Fruit fly (Drosophila melanogaster) whole organism, embryonic: ENCODE results near the gene CAH7.
A peak's percentile ranks its signal among the peaks of the same experiment; 100 is the strongest.

Experiments used
- Adf1 ChIP-seq: fragments of 200-800 bp; sonication (Bioruptor generic); IDR thresholded peaks from 2 replicates; pipeline ENCODE4 v1.3.6; 2022; ENCODE audit warnings: missing biosample characterization, missing genetic modification characterization
- Atf6 ChIP-seq: fragments of 200-800 bp; sonication (Bioruptor generic); IDR thresholded peaks from 2 replicates; pipeline ENCODE4 v1.3.6; 2022; ENCODE audit warnings: missing biosample characterization, missing genetic modification characterization
- BtbVII ChIP-seq: fragments of 200-800 bp; sonication (Bioruptor generic); optimal IDR thresholded peaks from 3 replicates; lab custom pipeline; 2017; ENCODE audit warnings: missing biosample characterization, mild to moderate bottlenecking, missing genetic modification characterization
- CG1024 ChIP-seq: fragments of 200-800 bp; sonication (Bioruptor generic); IDR thresholded peaks from 2 replicates; pipeline ENCODE4 v1.3.6; 2022; ENCODE audit warnings: missing biosample characterization, missing genetic modification characterization
- CG11247 ChIP-seq: fragments of 200-800 bp; sonication (Bioruptor generic); IDR thresholded peaks from 2 replicates; pipeline ENCODE4 v1.3.6; 2022; ENCODE audit warnings: missing biosample characterization, missing genetic modification characterization
- CG14860 ChIP-seq: fragments of 200-800 bp; sonication (Bioruptor generic); IDR thresholded peaks from 3 replicates; pipeline ENCODE4 v1.3.6; 2022; ENCODE audit warnings: missing biosample characterization, missing genetic modification characterization; ENCODE audit not compliant: partially characterized antibody
- CG15011 ChIP-seq: fragments of 200-800 bp; sonication (Bioruptor generic); optimal IDR thresholded peaks from 3 replicates; lab custom pipeline; 2018; ENCODE audit warnings: missing biosample characterization, mild to moderate bottlenecking, missing genetic modification characterization
- CG1832 ChIP-seq: fragments of 200-800 bp; sonication (Bioruptor generic); optimal IDR thresholded peaks from 2 replicates; lab custom pipeline; 2017; ENCODE audit warnings: missing biosample characterization, mild to moderate bottlenecking, missing genetic modification characterization, inconsistent platforms
- CG18599 ChIP-seq: fragments of 200-800 bp; sonication (Bioruptor generic); optimal IDR thresholded peaks from 3 replicates; lab custom pipeline; 2017; ENCODE audit warnings: missing biosample characterization, missing genetic modification characterization, mild to moderate bottlenecking, moderate library complexity, missing genetic modification reagents
- CG2129 ChIP-seq: fragments of 200-800 bp; sonication (Bioruptor generic); IDR thresholded peaks from 2 replicates; pipeline ENCODE4 v1.3.6; 2022; ENCODE audit warnings: missing biosample characterization, missing genetic modification characterization; ENCODE audit not compliant: partially characterized antibody
- CG2875 ChIP-seq: fragments of 200-800 bp; sonication (Bioruptor generic); optimal IDR thresholded peaks from 2 replicates; lab custom pipeline; 2017; ENCODE audit warnings: missing biosample characterization, mild to moderate bottlenecking, missing genetic modification characterization, missing genetic modification reagents
- CG31388 ChIP-seq: fragments of 200-800 bp; sonication (Bioruptor generic); optimal IDR thresholded peaks from 2 replicates; lab custom pipeline; 2016; ENCODE audit warnings: missing biosample characterization, missing genetic modification characterization
- CG3838 ChIP-seq: fragments of 200-800 bp; sonication (Bioruptor generic); optimal IDR thresholded peaks from 3 replicates; lab custom pipeline; 2016; ENCODE audit warnings: missing biosample characterization, missing genetic modification characterization
- CG6254 ChIP-seq: fragments of 200-800 bp; sonication (Bioruptor generic); optimal IDR thresholded peaks from 3 replicates; lab custom pipeline; 2017; ENCODE audit warnings: mild to moderate bottlenecking, missing biosample characterization, missing genetic modification reagents, missing genetic modification characterization
- CG6272 ChIP-seq: fragments of 200-800 bp; sonication (Bioruptor generic); IDR thresholded peaks from 2 replicates; pipeline ENCODE4 v1.3.6; 2022; ENCODE audit warnings: missing biosample characterization, missing genetic modification characterization
- CG7357 ChIP-seq: fragments of 200-800 bp; sonication (Bioruptor generic); IDR thresholded peaks from 3 replicates; pipeline ENCODE4 v1.3.6; 2022; ENCODE audit warnings: missing biosample characterization, missing genetic modification characterization
- CG8765 ChIP-seq: fragments of 200-800 bp; sonication (Bioruptor generic); IDR thresholded peaks from 2 replicates; pipeline ENCODE4 v1.3.6; 2022; ENCODE audit warnings: missing biosample characterization, missing genetic modification characterization
- CG9876 ChIP-seq: fragments of 200-800 bp; sonication (Bioruptor generic); optimal IDR thresholded peaks from 2 replicates; lab custom pipeline; 2016; ENCODE audit warnings: missing biosample characterization, missing genetic modification characterization
- Drgx ChIP-seq: fragments of 200-800 bp; sonication (Bioruptor generic); IDR thresholded peaks from 2 replicates; pipeline ENCODE4 v1.3.6; 2022; ENCODE audit warnings: missing biosample characterization, missing genetic modification characterization
- Eip74EF ChIP-seq, 2 experiments: fragments of 200-800 bp in 1 of 2; fragments of >200 bp in 1 of 2; sonication (Bioruptor generic) in 1 of 2; optimal IDR thresholded peaks; 2 replicates each; lab custom pipeline; 2017 to 2019; ENCODE audit warnings: missing biosample characterization in 2 of 2, missing genetic modification characterization in 2 of 2, mild to moderate bottlenecking in 1 of 2, moderate library complexity in 1 of 2
- Fer2 ChIP-seq: fragments of 200-800 bp; sonication (Bioruptor generic); optimal IDR thresholded peaks from 2 replicates; lab custom pipeline; 2018; ENCODE audit warnings: missing biosample characterization, mild to moderate bottlenecking, missing genetic modification characterization, moderate library complexity
- Hmr ChIP-seq: fragments of 200-800 bp; sonication (Bioruptor generic); optimal IDR thresholded peaks from 3 replicates; lab custom pipeline; 2017; ENCODE audit warnings: mild to moderate bottlenecking, missing biosample characterization, missing genetic modification reagents, missing genetic modification characterization
- Hsf ChIP-seq: fragments of 200-800 bp; sonication (Bioruptor generic); optimal IDR thresholded peaks from 3 replicates; lab custom pipeline; 2016; ENCODE audit warnings: missing biosample characterization, missing genetic modification characterization
- Kr ChIP-seq: fragments of 200-800 bp; sonication (Bioruptor generic); optimal IDR thresholded peaks from 2 replicates; lab custom pipeline; 2017; ENCODE audit warnings: missing biosample characterization, mild to moderate bottlenecking, missing genetic modification characterization
- Scr ChIP-seq: fragments of 200-800 bp; sonication (Bioruptor generic); IDR thresholded peaks from 2 replicates; pipeline ENCODE4 v1.3.6; 2022; ENCODE audit warnings: missing biosample characterization, missing genetic modification characterization; ENCODE audit not compliant: partially characterized antibody
- Vsx1 ChIP-seq: fragments of 200-800 bp; sonication (Bioruptor generic); optimal IDR thresholded peaks from 2 replicates; lab custom pipeline; 2017; ENCODE audit warnings: missing biosample characterization, mild to moderate bottlenecking, missing genetic modification characterization, missing genetic modification reagents
- amos ChIP-seq: fragments of 200-800 bp; sonication (Bioruptor generic); IDR thresholded peaks from 2 replicates; pipeline ENCODE4 v1.3.6; 2022; ENCODE audit warnings: missing biosample characterization, missing genetic modification characterization; ENCODE audit not compliant: partially characterized antibody
- cato ChIP-seq: fragments of 200-800 bp; sonication (Bioruptor generic); optimal IDR thresholded peaks from 2 replicates; lab custom pipeline; 2016; ENCODE audit warnings: missing biosample characterization, missing genetic modification characterization, borderline replicate concordance
- ci ChIP-seq: fragments of 200-800 bp; sonication (Bioruptor generic); IDR thresholded peaks from 3 replicates; pipeline ENCODE4 v1.3.6; 2022; ENCODE audit warnings: missing biosample characterization, missing genetic modification characterization
- gcm ChIP-seq: fragments of 200-800 bp; sonication (Bioruptor generic); optimal IDR thresholded peaks from 2 replicates; lab custom pipeline; 2019; ENCODE audit warnings: missing biosample characterization, mild to moderate bottlenecking, missing genetic modification characterization, moderate library complexity
- her ChIP-seq: fragments of 200-800 bp; sonication (Bioruptor generic); optimal IDR thresholded peaks from 2 replicates; lab custom pipeline; 2016; ENCODE audit warnings: missing biosample characterization, missing genetic modification characterization
- jumu ChIP-seq: fragments of 200-800 bp; sonication (Bioruptor generic); optimal IDR thresholded peaks from 3 replicates; lab custom pipeline; 2016; ENCODE audit warnings: missing biosample characterization, missing genetic modification characterization
- kah ChIP-seq: fragments of 200-800 bp; sonication (Bioruptor generic); optimal IDR thresholded peaks from 2 replicates; lab custom pipeline; 2018; ENCODE audit warnings: missing biosample characterization, mild to moderate bottlenecking, missing genetic modification characterization
- kni ChIP-seq: fragments of 200-800 bp; sonication (Bioruptor generic); optimal IDR thresholded peaks from 3 replicates; lab custom pipeline; 2017; ENCODE audit warnings: mild to moderate bottlenecking, missing biosample characterization, missing genetic modification reagents, missing genetic modification characterization
- nerfin-1 ChIP-seq: fragments of 200-800 bp; sonication (Bioruptor generic); optimal IDR thresholded peaks from 3 replicates; lab custom pipeline; 2019; ENCODE audit warnings: missing biosample characterization, mild to moderate bottlenecking, missing genetic modification characterization, moderate library complexity
- pita ChIP-seq: fragments of 200-800 bp; sonication (Bioruptor generic); optimal IDR thresholded peaks from 2 replicates; lab custom pipeline; 2017; ENCODE audit warnings: missing biosample characterization, mild to moderate bottlenecking, missing genetic modification characterization
- run ChIP-seq: fragments of 200-800 bp; sonication (Bioruptor generic); optimal IDR thresholded peaks from 3 replicates; lab custom pipeline; 2018; ENCODE audit warnings: missing biosample characterization, mild to moderate bottlenecking, missing genetic modification characterization
- sens ChIP-seq: fragments of 200-800 bp; sonication (Bioruptor generic); peaks from one replicate; lab custom pipeline; 2016; ENCODE audit warnings: missing biosample characterization, missing genetic modification characterization
- sens-2 ChIP-seq: fragments of 200-800 bp; sonication (Bioruptor generic); IDR thresholded peaks from 2 replicates; pipeline ENCODE4 v1.3.6; 2022; ENCODE audit warnings: missing biosample characterization, missing genetic modification characterization
- seq ChIP-seq: fragments of 200-800 bp; sonication (Bioruptor generic); IDR thresholded peaks from 2 replicates; pipeline ENCODE4 v1.3.6; 2022; ENCODE audit warnings: missing biosample characterization, missing genetic modification characterization
- sima ChIP-seq: fragments of 200-800 bp; sonication (Bioruptor generic); optimal IDR thresholded peaks from 2 replicates; lab custom pipeline; 2016; ENCODE audit warnings: missing biosample characterization, missing genetic modification characterization
- tll ChIP-seq, 2 experiments: fragments of 200-800 bp in 1 of 2; fragments of >200 bp in 1 of 2; sonication (Bioruptor generic) in 1 of 2; optimal IDR thresholded peaks; 2 replicates each; lab custom pipeline; 2017 to 2019; ENCODE audit warnings: missing biosample characterization in 2 of 2, missing genetic modification characterization in 2 of 2, mild to moderate bottlenecking in 1 of 2, moderate library complexity in 1 of 2
- tna ChIP-seq: fragments of 200-800 bp; sonication (Bioruptor generic); IDR thresholded peaks from 2 replicates; pipeline ENCODE4 v1.3.6; 2022; ENCODE audit warnings: missing biosample characterization, missing genetic modification characterization; ENCODE audit not compliant: partially characterized antibody
- toy ChIP-seq: fragments of 200-800 bp; sonication (Bioruptor generic); IDR thresholded peaks from 2 replicates; pipeline ENCODE4 v1.3.6; 2022; ENCODE audit warnings: missing biosample characterization, missing genetic modification characterization
- twi ChIP-seq: fragments of 200-800 bp; optimal IDR thresholded peaks from 2 replicates; lab custom pipeline; 2019; ENCODE audit warnings: missing biosample characterization, mild to moderate bottlenecking, missing genetic modification characterization, moderate library complexity
- tx ChIP-seq: fragments of 200-800 bp; sonication (Bioruptor generic); optimal IDR thresholded peaks from 2 replicates; lab custom pipeline; 2016; ENCODE audit warnings: missing biosample characterization, missing genetic modification characterization
- usp ChIP-seq: fragments of >200 bp; optimal IDR thresholded peaks from 2 replicates; lab custom pipeline; 2017; ENCODE audit warnings: missing biosample characterization, missing genetic modification characterization
- zf30C ChIP-seq: fragments of 200-800 bp; sonication (Bioruptor generic); optimal IDR thresholded peaks from 3 replicates; lab custom pipeline; 2018; ENCODE audit warnings: missing biosample characterization, mild to moderate bottlenecking, missing genetic modification characterization

Gene CAH7

dm6 chr3R:10097531-10098295 is 14.3 kb upstream of the CAH7 start (continued):
- TF ChIP-seq CG2129 (GFP tag; lab: Robert Waterston, UW) (no peak), nerfin-1 (tag; lab: Kevin White, UChicago) (peak; percentile 24), toy (GFP tag; lab: Robert Waterston, UW) (no peak), CG18599 (GFP tag; lab: Kevin White, UChicago) (peak; percentile 87), pita (GFP tag; lab: Kevin White, UChicago) (no peak), tna (no peak), seq (peak; percentile 39; the same call in 1 of the 2 replicates), Fer2 (tag; lab: Kevin White, UChicago) (peak; percentile 43), sens (GFP tag; lab: Kevin White, UChicago) (peak; percentile 91), cato (GFP tag; lab: Kevin White, UChicago) (no peak), her (peak; percentile 66), CG1832 (no peak), CG1024 (no peak), Hsf (peak; percentile 57), Atf6 (peak; percentile 64; the same call in 1 of the 2 replicates), kah (GFP tag; lab: Kevin White, UChicago) (no peak), tll (GFP tag; optimal IDR thresholded peaks at IDR 0.05; lab: Kevin White, UChicago) (no peak), CG3838 (GFP tag; lab: Kevin White, UChicago) (no peak), Kr (GFP tag; lab: Kevin White, UChicago) (no peak), jumu (GFP tag; lab: Kevin White, UChicago) (peak; percentile 70), CG6272 (GFP tag; lab: Robert Waterston, UW) (peak; percentile 44; the same call in 1 of the 2 replicates), Vsx1 (no peak), BtbVII (peak; percentile 80), sens-2 (GFP tag; lab: Robert Waterston, UW) (no peak), Scr (peak; percentile 30; the same call in 1 of the 2 replicates), run (peak; percentile 25), CG6254 (GFP tag; lab: Kevin White, UChicago) (peak; percentile 18), zf30C (no peak), Drgx (GFP tag; lab: Robert Waterston, UW) (0 out of 2 replicates have a peak, but pooled peaks have one; percentile 6), usp (GFP tag; lab: Kevin White, UChicago) (no peak), amos (GFP tag; lab: Robert Waterston, UW) (no peak; the same call in 1 of the 2 replicates), CG14860 (GFP tag; lab: Robert Waterston, UW) (no peak), gcm (GFP tag; lab: Kevin White, UChicago) (peak; percentile 24), CG15011 (GFP tag; lab: Kevin White, UChicago) (peak; percentile 33), twi (tag; lab: Kevin White, UChicago) (no peak), ci (peak; percentile 75), kni (no peak), Hmr (GFP tag; lab: Kevin White, UChicago) (peak; percentile 85), CG7357 (peak; percentile 63), CG9876 (GFP tag; lab: Kevin White, UChicago) (peak; percentile 10), CG31388 (no peak), CG2875 (GFP tag; lab: Kevin White, UChicago) (peak; percentile 5), tx (GFP tag; lab: Kevin White, UChicago) (peak; percentile 56), CG11247 (GFP tag; lab: Robert Waterston, UW) (0 out of 2 replicates have a peak, but pooled peaks have one; percentile 45), Adf1 (GFP tag; lab: Robert Waterston, UW) (peak; percentile 58), CG8765 (GFP tag; lab: Robert Waterston, UW) (peak; percentile 54; the same call in 1 of the 2 replicates), Eip74EF (GFP tag; optimal IDR thresholded peaks at IDR 0.05; lab: Kevin White, UChicago) (peak in 1 of 2 experiments; percentile 80), sima (GFP tag; lab: Kevin White, UChicago) (no peak)
